Fruit fly (Drosophila melanogaster) whole organism, embryonic: ENCODE data around the gene Ldh.

ENCODE experiments used
- Aef1 ChIP-seq: fragments of 200-800 bp; sonication (Bioruptor generic); IDR thresholded peaks from 3 replicates; pipeline ENCODE4 v1.3.6; 2022; ENCODE audit warnings: missing biosample characterization, missing genetic modification characterization
- Atf-2 ChIP-seq: fragments of 200-800 bp; sonication (Bioruptor generic); optimal IDR thresholded peaks from 2 replicates; lab custom pipeline; 2016; ENCODE audit warnings: missing biosample characterization, missing genetic modification characterization
- CG10654 ChIP-seq: fragments of 200-800 bp; sonication (Bioruptor generic); optimal IDR thresholded peaks from 2 replicates; lab custom pipeline; 2016; ENCODE audit warnings: missing biosample characterization, missing genetic modification characterization
- CG10979 ChIP-seq: fragments of 200-800 bp; sonication (Bioruptor generic); optimal IDR thresholded peaks from 2 replicates; lab custom pipeline; 2018; ENCODE audit warnings: missing biosample characterization, mild to moderate bottlenecking, missing genetic modification characterization, moderate library complexity
- CG11085 ChIP-seq: fragments of 200-800 bp; sonication (Bioruptor generic); IDR thresholded peaks from 2 replicates; pipeline ENCODE4 v1.3.6; 2022; ENCODE audit warnings: missing biosample characterization, missing genetic modification characterization
- CG12236 ChIP-seq: fragments of 200-800 bp; sonication (Bioruptor generic); optimal IDR thresholded peaks from 2 replicates; lab custom pipeline; 2016; ENCODE audit warnings: missing biosample characterization, missing genetic modification characterization
- CG13894 ChIP-seq: fragments of 200-800 bp; sonication (Bioruptor generic); optimal IDR thresholded peaks from 3 replicates; lab custom pipeline; 2018; ENCODE audit warnings: missing biosample characterization, mild to moderate bottlenecking, missing genetic modification characterization, moderate library complexity
- CG14014 ChIP-seq: fragments of 200-800 bp; sonication (Bioruptor generic); IDR thresholded peaks from 2 replicates; pipeline ENCODE4 v1.3.6; 2022; ENCODE audit warnings: missing biosample characterization, missing genetic modification characterization
- CG15011 ChIP-seq: fragments of 200-800 bp; sonication (Bioruptor generic); optimal IDR thresholded peaks from 3 replicates; lab custom pipeline; 2018; ENCODE audit warnings: missing biosample characterization, mild to moderate bottlenecking, missing genetic modification characterization
- CG15514 ChIP-seq: fragments of 200-800 bp; sonication (Bioruptor generic); optimal IDR thresholded peaks from 3 replicates; lab custom pipeline; 2017; ENCODE audit warnings: missing biosample characterization, missing genetic modification characterization, mild to moderate bottlenecking, moderate library complexity, missing genetic modification reagents
- CG18764 ChIP-seq: fragments of 200-800 bp; sonication (Bioruptor generic); optimal IDR thresholded peaks from 3 replicates; lab custom pipeline; 2016; ENCODE audit warnings: missing biosample characterization, missing genetic modification characterization
- CG30020 ChIP-seq: fragments of 200-800 bp; optimal IDR thresholded peaks from 2 replicates; lab custom pipeline; 2019; ENCODE audit warnings: missing biosample characterization, mild to moderate bottlenecking, missing genetic modification characterization, moderate library complexity
- CG3407 ChIP-seq: fragments of 200-800 bp; sonication (Bioruptor generic); optimal IDR thresholded peaks from 2 replicates; lab custom pipeline; 2018; ENCODE audit warnings: missing biosample characterization, mild to moderate bottlenecking, missing genetic modification characterization
- CG3726 ChIP-seq: fragments of 200-800 bp; sonication (Bioruptor generic); IDR thresholded peaks from 3 replicates; pipeline ENCODE4, ENCODE4 v1.3.6; 2022; ENCODE audit warnings: missing biosample characterization, missing genetic modification characterization
- CG43689 ChIP-seq: fragments of 200-800 bp; sonication (Bioruptor generic); IDR thresholded peaks from 2 replicates; pipeline ENCODE4 v1.3.6; 2022; ENCODE audit warnings: missing biosample characterization, missing genetic modification characterization
- CG4404 ChIP-seq: fragments of 200-800 bp; sonication (Bioruptor generic); IDR thresholded peaks from 2 replicates; pipeline ENCODE4 v1.3.6; 2022; ENCODE audit warnings: missing biosample characterization, missing genetic modification characterization
- CG4707 ChIP-seq: fragments of 200-800 bp; sonication (Bioruptor generic); optimal IDR thresholded peaks from 2 replicates; lab custom pipeline; 2018; ENCODE audit warnings: missing biosample characterization, mild to moderate bottlenecking, missing genetic modification characterization, moderate library complexity
- CG4730 ChIP-seq: fragments of 200-800 bp; sonication (Bioruptor generic); IDR thresholded peaks from 2 replicates; pipeline ENCODE4 v1.3.6; 2022; ENCODE audit warnings: missing biosample characterization, missing genetic modification characterization
- CG5245 ChIP-seq: fragments of 200-800 bp; sonication (Bioruptor generic); optimal IDR thresholded peaks from 3 replicates; lab custom pipeline; 2016; ENCODE audit warnings: missing biosample characterization, missing genetic modification characterization
- CG8944 ChIP-seq: fragments of 200-800 bp; sonication (Bioruptor generic); optimal IDR thresholded peaks from 3 replicates; lab custom pipeline; 2016; ENCODE audit warnings: missing biosample characterization, missing genetic modification characterization
- CHES-1-like ChIP-seq: fragments of 200-800 bp; sonication (Bioruptor generic); optimal IDR thresholded peaks from 2 replicates; lab custom pipeline; 2016; ENCODE audit warnings: missing biosample characterization, missing genetic modification characterization
- D ChIP-seq, 2 experiments: fragments of 200-800 bp in 1 of 2; fragments of >200 bp in 1 of 2; sonication (Bioruptor generic) in 1 of 2; optimal IDR thresholded peaks; 2 replicates in 1 of 2; 3 replicates in 1 of 2; lab custom pipeline; 2017; ENCODE audit warnings: mild to moderate bottlenecking in 1 of 2, missing biosample characterization in 1 of 2, missing genetic modification characterization in 1 of 2, missing genetic modification reagents in 1 of 2
- D19A ChIP-seq: fragments of 200-800 bp; optimal IDR thresholded peaks from 3 replicates; lab custom pipeline; 2019; ENCODE audit warnings: missing biosample characterization, mild to moderate bottlenecking, missing genetic modification characterization, moderate library complexity
- Dbx ChIP-seq: fragments of 200-800 bp; sonication (Bioruptor generic); IDR thresholded peaks from 3 replicates; pipeline ENCODE4 v1.3.6; 2022; ENCODE audit warnings: missing biosample characterization, missing genetic modification characterization
- Fer1 ChIP-seq: fragments of 200-800 bp; sonication (Bioruptor generic); optimal IDR thresholded peaks from 2 replicates; lab custom pipeline; 2017; ENCODE audit warnings: missing biosample characterization, mild to moderate bottlenecking, missing genetic modification characterization
- Med ChIP-seq: fragments of 200-800 bp; sonication (Bioruptor generic); peaks from one replicate; lab custom pipeline; 2016; ENCODE audit warnings: missing biosample characterization, missing genetic modification characterization, mild to moderate bottlenecking, inconsistent platforms, moderate library complexity
- Poxn ChIP-seq: fragments of 200-800 bp; sonication (Bioruptor generic); IDR thresholded peaks from 2 replicates; pipeline ENCODE4 v1.3.6; 2022; ENCODE audit warnings: missing biosample characterization, missing genetic modification characterization
- Ptx1 ChIP-seq: fragments of 200-800 bp; sonication (Bioruptor generic); IDR thresholded peaks from 2 replicates; pipeline ENCODE4 v1.3.6; 2022; ENCODE audit warnings: missing biosample characterization, missing genetic modification characterization
- Ravus ChIP-seq: fragments of 200-800 bp; sonication (Bioruptor generic); IDR thresholded peaks from 2 replicates; pipeline ENCODE4 v1.3.6; 2022; ENCODE audit warnings: missing biosample characterization, missing genetic modification characterization
- Rx ChIP-seq: fragments of 200-800 bp; sonication (Bioruptor generic); IDR thresholded peaks from 2 replicates; pipeline ENCODE4 v1.3.6; 2022; ENCODE audit warnings: missing biosample characterization, missing genetic modification characterization
- ara ChIP-seq: fragments of 200-800 bp; sonication (Bioruptor generic); IDR thresholded peaks from 2 replicates; pipeline ENCODE4 v1.3.6; 2022; ENCODE audit warnings: missing biosample characterization, missing genetic modification characterization
- bab2 ChIP-seq: fragments of 200-800 bp; sonication (Bioruptor generic); optimal IDR thresholded peaks from 2 replicates; lab custom pipeline; 2016; ENCODE audit warnings: missing biosample characterization, missing genetic modification characterization
- br ChIP-seq: fragments of >200 bp; optimal IDR thresholded peaks from 2 replicates; lab custom pipeline; 2017
- bsh ChIP-seq, 2 experiments: fragments of 200-800 bp; sonication (Bioruptor generic); optimal IDR thresholded peaks; 2 replicates each; lab custom pipeline; 2017 to 2018; ENCODE audit warnings: mild to moderate bottlenecking in 2 of 2, missing biosample characterization in 2 of 2, missing genetic modification characterization in 2 of 2, moderate library complexity in 1 of 2
- chm ChIP-seq: fragments of 200-800 bp; sonication (Bioruptor generic); IDR thresholded peaks from 2 replicates; pipeline ENCODE4 v1.3.6; 2022; ENCODE audit warnings: missing biosample characterization, missing genetic modification characterization
- chn ChIP-seq: fragments of 200-800 bp; sonication (Bioruptor generic); optimal IDR thresholded peaks from 2 replicates; lab custom pipeline; 2016; ENCODE audit warnings: missing biosample characterization, missing genetic modification characterization
- fd64A ChIP-seq: fragments of 200-800 bp; sonication (Bioruptor generic); optimal IDR thresholded peaks from 3 replicates; lab custom pipeline; 2018; ENCODE audit warnings: missing biosample characterization, mild to moderate bottlenecking, missing genetic modification characterization
- ham ChIP-seq: fragments of 200-800 bp; sonication (Bioruptor generic); IDR thresholded peaks from 2 replicates; pipeline ENCODE4 v1.3.6; 2022; ENCODE audit warnings: missing biosample characterization, missing genetic modification characterization
- luna ChIP-seq: fragments of 200-800 bp; sonication (Bioruptor generic); optimal IDR thresholded peaks from 2 replicates; lab custom pipeline; 2016; ENCODE audit warnings: missing biosample characterization, missing genetic modification characterization
- mld ChIP-seq: fragments of 200-800 bp; sonication (Bioruptor generic); IDR thresholded peaks from 3 replicates; pipeline ENCODE4 v1.3.6; 2022; ENCODE audit warnings: missing biosample characterization, missing genetic modification characterization; ENCODE audit not compliant: partially characterized antibody
- pros ChIP-seq: fragments of 200-800 bp; sonication (Bioruptor generic); optimal IDR thresholded peaks from 3 replicates; lab custom pipeline; 2019; ENCODE audit warnings: missing biosample characterization, mild to moderate bottlenecking, missing genetic modification characterization, moderate library complexity
- rib ChIP-seq: fragments of 200-800 bp; sonication (Bioruptor generic); IDR thresholded peaks from 2 replicates; pipeline ENCODE4 v1.3.6; 2022; ENCODE audit warnings: missing biosample characterization, missing genetic modification characterization
- slou ChIP-seq: fragments of 200-800 bp; sonication (Bioruptor generic); optimal IDR thresholded peaks from 3 replicates; lab custom pipeline; 2016; ENCODE audit warnings: missing biosample characterization, missing genetic modification characterization
- so ChIP-seq: fragments of 200-800 bp; sonication (Bioruptor generic); IDR thresholded peaks from 3 replicates; pipeline ENCODE4 v1.3.6; 2022; ENCODE audit warnings: missing biosample characterization, missing genetic modification characterization
- sob ChIP-seq: fragments of 200-800 bp; sonication (Bioruptor generic); IDR thresholded peaks from 2 replicates; pipeline ENCODE4 v1.3.6; 2022; ENCODE audit warnings: missing biosample characterization, missing genetic modification characterization
- stc ChIP-seq: fragments of 200-800 bp; sonication (Bioruptor generic); IDR thresholded peaks from 2 replicates; pipeline ENCODE4 v1.3.6; 2022; ENCODE audit warnings: missing biosample characterization, missing genetic modification characterization
- twi ChIP-seq: fragments of 200-800 bp; optimal IDR thresholded peaks from 2 replicates; lab custom pipeline; 2019; ENCODE audit warnings: missing biosample characterization, mild to moderate bottlenecking, missing genetic modification characterization, moderate library complexity
- usp ChIP-seq: fragments of >200 bp; optimal IDR thresholded peaks from 2 replicates; lab custom pipeline; 2017; ENCODE audit warnings: missing biosample characterization, missing genetic modification characterization
- wek ChIP-seq: fragments of 200-800 bp; sonication (Bioruptor generic); optimal IDR thresholded peaks from 3 replicates; lab custom pipeline; 2018; ENCODE audit warnings: missing biosample characterization, mild to moderate bottlenecking, missing genetic modification characterization, moderate library complexity
- yki ChIP-seq: fragments of >200 bp; optimal IDR thresholded peaks from 3 replicates; lab custom pipeline; 2018

Ldh gene

dm6 chr3L:6262644-6263404 is at the start of gene Ldh (continued):
- peak; percentile 93 for TF ChIP-seq D19A
- TF ChIP-seq pros (GFP tag; lab: Kevin White, UChicago): peak; percentile 77
- TF ChIP-seq CG12236 (GFP tag; lab: Kevin White, UChicago): peak; percentile 59
- peak; percentile 81 for TF ChIP-seq chm (GFP tag; lab: Robert Waterston, UW)
- peak; percentile 50 for TF ChIP-seq CG8944 (GFP tag; lab: Kevin White, UChicago)
- TF ChIP-seq CG4707: peak; percentile 90
- TF ChIP-seq so: peak; percentile 90
- peak; percentile 91 for TF ChIP-seq slou
- peak; percentile 92 for TF ChIP-seq Med (GFP tag; lab: Kevin White, UChicago)
- TF ChIP-seq CG10979: peak; percentile 98
- peak; percentile 92 for TF ChIP-seq ara (GFP tag; lab: Robert Waterston, UW)
- no peak for TF ChIP-seq usp (GFP tag; lab: Kevin White, UChicago)
- peak; percentile 55 for TF ChIP-seq CHES-1-like (GFP tag; lab: Kevin White, UChicago)
- no peak for TF ChIP-seq D (optimal IDR thresholded peaks at IDR 0.05; lab: Kevin White, UChicago)
- TF ChIP-seq D (GFP tag; optimal IDR thresholded peaks at IDR 0.05; lab: Kevin White, UChicago): peak; percentile 95
- TF ChIP-seq CG4730: peak; percentile 82
- peak; percentile 75 for TF ChIP-seq CG11085 (GFP tag; lab: Robert Waterston, UW)
- peak; percentile 63; the same call in 1 of the 2 replicates for TF ChIP-seq rib
- TF ChIP-seq yki (lab: Kevin White, UChicago): no peak
- TF ChIP-seq bsh (GFP tag; optimal IDR thresholded peaks at IDR 0.05; lab: Kevin White, UChicago): peak; percentile 82 to 97
- TF ChIP-seq CG43689 (GFP tag; lab: Robert Waterston, UW): peak; percentile 74; the same call in 1 of the 2 replicates
- peak; percentile 97 for TF ChIP-seq Fer1 (GFP tag; lab: Kevin White, UChicago)
- peak; percentile 91 for TF ChIP-seq Dbx (GFP tag; lab: Robert Waterston, UW)
- TF ChIP-seq sob (GFP tag; lab: Robert Waterston, UW): peak; percentile 93
- TF ChIP-seq fd64A (GFP tag; lab: Kevin White, UChicago): peak; percentile 52
- peak; percentile 85 for TF ChIP-seq CG30020 (tag; lab: Kevin White, UChicago)
- peak; percentile 91 for TF ChIP-seq CG4404 (GFP tag; lab: Robert Waterston, UW)
- TF ChIP-seq CG3407: peak; percentile 90
- peak; percentile 87 for TF ChIP-seq Aef1
- TF ChIP-seq Rx: peak; percentile 76
- TF ChIP-seq CG3726 (GFP tag; lab: Robert Waterston, UW): peak; percentile 88
- TF ChIP-seq twi: peak; percentile 94
- TF ChIP-seq stc (GFP tag; lab: Robert Waterston, UW): peak; percentile 91
- no peak for TF ChIP-seq br
- TF ChIP-seq Atf-2 (GFP tag; lab: Kevin White, UChicago): peak; percentile 72
- peak; percentile 89 for TF ChIP-seq CG10654 (GFP tag; lab: Kevin White, UChicago)
- TF ChIP-seq Ptx1 (GFP tag; lab: Robert Waterston, UW): peak; percentile 93
- TF ChIP-seq CG18764: peak; percentile 88
- peak; percentile 92 for TF ChIP-seq CG13894
- TF ChIP-seq CG15011: peak; percentile 92
- peak; percentile 80 for TF ChIP-seq CG15514
- peak; percentile 88 for TF ChIP-seq CG5245 (GFP tag; lab: Kevin White, UChicago)
- TF ChIP-seq luna (GFP tag; lab: Kevin White, UChicago): peak; percentile 44
- TF ChIP-seq ham (GFP tag; lab: Robert Waterston, UW): peak; percentile 48; the same call in 1 of the 2 replicates
- peak; percentile 62; the same call in 1 of the 2 replicates for TF ChIP-seq Poxn (GFP tag; lab: Robert Waterston, UW)
- peak; percentile 73 for TF ChIP-seq wek (GFP tag; lab: Kevin White, UChicago)
- peak; percentile 64 for TF ChIP-seq Ravus (GFP tag; lab: Robert Waterston, UW)
- TF ChIP-seq mld (GFP tag; lab: Robert Waterston, UW): no peak
- peak; percentile 86 for TF ChIP-seq chn
- TF ChIP-seq bab2: peak; percentile 90
- peak; percentile 83 for TF ChIP-seq CG14014
